Worm (Caenorhabditis elegans) whole organism, L3 larva: Measurements from ENCODE around the gene mam-7.

Experiments used
- R02D3.7 ChIP-seq: fragments of 150-350 bp; optimal IDR thresholded peaks from 2 replicates; lab custom pipeline; 2014; ENCODE audit warnings: missing biosample characterization, missing genetic modification characterization
- ZK546.5 ChIP-seq: sonication (generic microtip); optimal IDR thresholded peaks from 2 replicates; lab custom pipeline; 2017; ENCODE audit warnings: missing biosample characterization, missing genetic modification characterization
- ama-1 ChIP-seq: fragments of 150-350 bp; optimal IDR thresholded peaks from 2 replicates; lab custom pipeline; 2018
- ceh-16 ChIP-seq: sonication (generic microtip); optimal IDR thresholded peaks from 2 replicates; lab custom pipeline; 2017; ENCODE audit warnings: missing biosample characterization, missing genetic modification characterization
- ceh-82 ChIP-seq: fragments of 150-350 bp; optimal IDR thresholded peaks from 2 replicates; lab custom pipeline; 2014; ENCODE audit warnings: missing biosample characterization, missing genetic modification characterization
- ceh-9 ChIP-seq: sonication (generic microtip); optimal IDR thresholded peaks from 2 replicates; lab custom pipeline; 2018; ENCODE audit warnings: missing biosample characterization, missing genetic modification characterization
- egl-27 ChIP-seq: sonication (generic microtip); optimal IDR thresholded peaks from 4 replicates; lab custom pipeline; 2017; ENCODE audit warnings: missing biosample characterization, missing genetic modification reagents, missing genetic modification characterization
- elt-1 ChIP-seq: fragments of 150-350 bp; optimal IDR thresholded peaks from 2 replicates; lab custom pipeline; 2014; ENCODE audit warnings: missing biosample characterization, missing genetic modification characterization
- elt-2 ChIP-seq: sonication (generic microtip); optimal IDR thresholded peaks from 2 replicates; lab custom pipeline; 2016; ENCODE audit warnings: missing genetic modification reagents, mild to moderate bottlenecking, missing genetic modification characterization, missing compliant biosample characterization
- eor-1 ChIP-seq, 2 experiments: fragments of 150-350 bp; optimal IDR thresholded peaks; 2 replicates each; lab custom pipeline; 2014 to 2018; ENCODE audit warnings: missing biosample characterization in 2 of 2, missing genetic modification characterization in 2 of 2
- fkh-10 ChIP-seq: sonication (generic microtip); optimal IDR thresholded peaks from 2 replicates; lab custom pipeline; 2017; ENCODE audit warnings: missing biosample characterization, missing genetic modification reagents, missing genetic modification characterization
- fkh-2 ChIP-seq: fragments of 150-350 bp; optimal IDR thresholded peaks from 2 replicates; lab custom pipeline; 2014; ENCODE audit warnings: missing biosample characterization, missing genetic modification reagents, missing genetic modification characterization
- fos-1 ChIP-seq: fragments of 150-350 bp; optimal IDR thresholded peaks from 2 replicates; lab custom pipeline; 2014; ENCODE audit warnings: missing biosample characterization, missing genetic modification characterization
- hmg-11 ChIP-seq: sonication (generic microtip); optimal IDR thresholded peaks from 2 replicates; lab custom pipeline; 2016; ENCODE audit warnings: missing genetic modification characterization, missing compliant biosample characterization
- jun-1 ChIP-seq: fragments of 150-350 bp; optimal IDR thresholded peaks from 2 replicates; lab custom pipeline; 2014; ENCODE audit warnings: missing biosample characterization, missing genetic modification reagents, missing genetic modification characterization
- mml-1 ChIP-seq: fragments of 150-350 bp; sonication (generic microtip); optimal IDR thresholded peaks from 3 replicates; lab custom pipeline; 2014; ENCODE audit warnings: missing biosample characterization, missing genetic modification characterization
- nfya-1 ChIP-seq: sonication (generic microtip); optimal IDR thresholded peaks from 2 replicates; lab custom pipeline; 2017; ENCODE audit warnings: missing genetic modification characterization, mild to moderate bottlenecking, missing compliant biosample characterization, antibody characterized with exemption, moderate library complexity; ENCODE audit not compliant: insufficient read depth
- nhr-12 ChIP-seq: fragments of 150-350 bp; optimal IDR thresholded peaks from 2 replicates; lab custom pipeline; 2014; ENCODE audit warnings: missing biosample characterization, missing genetic modification characterization
- nhr-237 ChIP-seq: fragments of 150-350 bp; optimal IDR thresholded peaks from 2 replicates; lab custom pipeline; 2014; ENCODE audit warnings: missing biosample characterization, missing genetic modification characterization
- nhr-25 ChIP-seq: sonication (generic microtip); optimal IDR thresholded peaks from 2 replicates; lab custom pipeline; 2017; ENCODE audit warnings: missing biosample characterization, missing genetic modification characterization
- nhr-28 ChIP-seq: fragments of 150-350 bp; optimal IDR thresholded peaks from 2 replicates; lab custom pipeline; 2014; ENCODE audit warnings: missing biosample characterization, missing genetic modification characterization
- nhr-67 ChIP-seq: fragments of 150-350 bp; optimal IDR thresholded peaks from 2 replicates; lab custom pipeline; 2014; ENCODE audit warnings: missing biosample characterization, missing genetic modification characterization
- nhr-76 ChIP-seq: fragments of 150-350 bp; sonication (generic microtip); optimal IDR thresholded peaks from 5 replicates; lab custom pipeline; 2014; ENCODE audit warnings: missing biosample characterization, missing genetic modification characterization
- nhr-77 ChIP-seq: fragments of 150-350 bp; optimal IDR thresholded peaks from 2 replicates; lab custom pipeline; 2014; ENCODE audit warnings: missing biosample characterization, missing genetic modification characterization
- pha-4 ChIP-seq: fragments of 150-350 bp; optimal IDR thresholded peaks from 2 replicates; lab custom pipeline; 2014; ENCODE audit warnings: missing biosample characterization, missing genetic modification reagents, missing genetic modification characterization
- pqm-1 ChIP-seq: fragments of 150-350 bp; optimal IDR thresholded peaks from 2 replicates; lab custom pipeline; 2017; ENCODE audit warnings: missing biosample characterization, missing genetic modification characterization, inconsistent platforms
- sea-2 ChIP-seq: fragments of 150-350 bp; sonication (generic microtip); optimal IDR thresholded peaks from 4 replicates; lab custom pipeline; 2014; ENCODE audit warnings: missing biosample characterization, missing genetic modification reagents, missing genetic modification characterization
- tbx-2 ChIP-seq: sonication (generic microtip); optimal IDR thresholded peaks from 2 replicates; lab custom pipeline; 2016; ENCODE audit warnings: mild to moderate bottlenecking, missing genetic modification characterization, missing compliant biosample characterization
- zag-1 ChIP-seq: fragments of 150-350 bp; optimal IDR thresholded peaks from 2 replicates; lab custom pipeline; 2014; ENCODE audit warnings: missing biosample characterization, missing genetic modification characterization
- ztf-11 ChIP-seq: fragments of 150-350 bp; optimal IDR thresholded peaks from 2 replicates; lab custom pipeline; 2014; ENCODE audit warnings: missing biosample characterization, missing genetic modification characterization

The mam-7 gene

DNA sequence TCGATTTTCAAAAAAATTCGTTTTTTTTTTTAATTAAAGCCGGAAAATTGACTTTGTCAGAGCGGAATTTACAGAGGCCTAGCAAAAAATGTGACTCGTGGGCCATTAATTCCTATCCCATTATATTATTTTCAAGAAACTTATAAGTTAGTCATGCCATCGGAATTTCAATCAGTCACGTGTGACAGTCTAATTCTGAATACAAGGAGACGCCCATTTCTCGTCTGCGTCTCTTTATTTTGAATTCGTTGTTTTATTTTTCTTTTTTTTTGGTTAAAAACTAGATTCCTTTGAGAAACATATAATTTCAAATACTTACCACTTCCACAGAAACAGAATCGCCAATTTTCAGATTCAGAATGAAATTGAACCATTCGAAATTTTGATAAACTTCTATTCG is 15.8 kb downstream of the mam-7 start:
- TF ChIP-seq nhr-67 (no peak), elt-1 (tag; lab: Kevin White, UChicago) (no peak), egl-27 (tag; lab: Kevin White, UChicago) (no peak), sea-2 (no peak), nhr-25 (no peak), ceh-9 (tag; lab: Kevin White, UChicago) (no peak), nhr-28 (tag; lab: Kevin White, UChicago) (no peak), fkh-10 (GFP tag; lab: Kevin White, UChicago) (no peak), fkh-2 (tag; lab: Kevin White, UChicago) (no peak), zag-1 (tag; lab: Kevin White, UChicago) (no peak), ztf-11 (tag; lab: Kevin White, UChicago) (no peak), pha-4 (tag; lab: Kevin White, UChicago) (no peak), ceh-16 (no peak)

DNA sequence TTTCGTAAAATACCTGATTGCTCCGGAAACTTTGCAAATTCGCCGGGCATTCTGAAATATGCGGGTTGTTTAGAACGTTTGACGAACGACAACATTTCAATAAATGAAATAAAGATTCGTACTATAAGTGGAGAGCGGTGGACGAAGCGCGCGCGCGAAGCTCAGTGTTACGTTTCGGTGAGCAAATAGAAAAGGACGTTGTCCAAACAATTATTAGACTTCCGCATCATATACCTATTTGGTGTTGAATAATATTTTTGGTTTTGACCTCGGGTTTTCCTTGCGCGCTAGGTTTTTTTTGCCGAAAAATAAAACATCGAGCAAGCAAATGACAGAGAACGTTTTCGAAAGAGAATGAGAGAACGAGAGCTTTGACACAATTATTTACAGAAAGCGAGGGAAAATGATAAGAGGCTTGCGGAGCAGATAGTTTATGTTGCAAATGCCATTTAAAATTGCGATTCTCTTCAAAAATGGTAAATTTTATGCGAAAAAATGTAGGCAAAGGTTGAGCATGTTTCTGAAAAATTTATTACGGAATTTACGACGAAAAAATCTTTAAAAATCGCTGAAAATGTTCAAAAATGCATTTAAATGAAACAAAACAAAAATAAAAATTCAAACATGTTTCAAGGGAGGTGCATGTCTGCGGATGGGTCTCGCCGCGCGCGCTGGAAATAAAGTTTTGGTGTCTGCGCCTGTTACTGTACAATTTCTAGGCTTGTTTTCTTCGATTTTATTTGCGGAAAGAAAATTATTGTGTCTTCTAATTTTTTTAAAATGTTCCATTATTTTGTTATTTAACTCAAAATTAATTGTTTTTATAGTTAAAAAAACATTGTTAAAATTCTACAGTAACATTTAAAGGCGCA is 17.9 kb downstream of the mam-7 start, which contains the start of the genes cyld-1 and F40F12.9:
Gene cyld-1 (minus strand): TSS at position 51 of the 872 bp plus-strand sequence.
Gene F40F12.9 (plus strand): TSS at position 721 of the 872 bp plus-strand sequence.
- TF ChIP-seq ZK546.5 (tag; lab: Kevin White, UChicago) (no peak), pha-4 (tag; lab: Kevin White, UChicago) (peak; percentile 87), mml-1 (tag; lab: Kevin White, UChicago) (no peak), hmg-11 (tag; lab: Kevin White, UChicago) (no peak), elt-2 (tag; lab: Kevin White, UChicago) (peak; percentile 45), ama-1 (no peak)

DNA sequence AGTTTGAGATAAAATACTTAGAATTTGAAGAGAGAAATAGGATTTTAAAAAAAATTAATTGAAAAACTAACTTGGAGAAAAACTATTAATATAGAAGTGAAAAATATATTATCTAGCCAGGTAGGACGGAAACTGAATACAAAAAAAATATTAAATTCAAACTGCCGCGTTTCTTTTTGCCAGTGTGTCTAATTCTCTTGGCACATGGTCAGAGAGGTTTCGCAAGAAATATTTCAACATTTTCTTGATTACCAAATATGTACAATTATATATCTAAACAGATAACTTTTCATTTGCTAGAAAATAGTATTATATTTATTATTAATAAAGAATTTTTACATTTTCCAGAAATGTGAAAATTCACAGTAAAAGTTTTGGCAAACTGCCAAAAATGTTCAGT is 19.5 kb downstream of the mam-7 start:
- TF ChIP-seq jun-1 (tag; lab: Kevin White, UChicago), result no peak
- TF ChIP-seq tbx-2 (tag; lab: Kevin White, UChicago), result no peak
- no peak for TF ChIP-seq nhr-25
- no peak for TF ChIP-seq egl-27 (tag; lab: Kevin White, UChicago)
- TF ChIP-seq elt-1 (tag; lab: Kevin White, UChicago), result no peak
- TF ChIP-seq fkh-10 (GFP tag; lab: Kevin White, UChicago), result no peak
- TF ChIP-seq eor-1 (tag; optimal IDR thresholded peaks at IDR 0.05; lab: Kevin White, UChicago), result no peak
- TF ChIP-seq R02D3.7, result no peak
- no peak for TF ChIP-seq nfya-1 (tag; lab: Kevin White, UChicago)
- TF ChIP-seq nhr-77 (tag; lab: Kevin White, UChicago), result no peak
- TF ChIP-seq ztf-11 (tag; lab: Kevin White, UChicago), result no peak
- no peak for TF ChIP-seq nhr-76 (tag; lab: Kevin White, UChicago)
- TF ChIP-seq fkh-2 (tag; lab: Kevin White, UChicago), result no peak
- TF ChIP-seq fos-1 (tag; lab: Kevin White, UChicago), result no peak
- TF ChIP-seq zag-1 (tag; lab: Kevin White, UChicago), result no peak

DNA sequence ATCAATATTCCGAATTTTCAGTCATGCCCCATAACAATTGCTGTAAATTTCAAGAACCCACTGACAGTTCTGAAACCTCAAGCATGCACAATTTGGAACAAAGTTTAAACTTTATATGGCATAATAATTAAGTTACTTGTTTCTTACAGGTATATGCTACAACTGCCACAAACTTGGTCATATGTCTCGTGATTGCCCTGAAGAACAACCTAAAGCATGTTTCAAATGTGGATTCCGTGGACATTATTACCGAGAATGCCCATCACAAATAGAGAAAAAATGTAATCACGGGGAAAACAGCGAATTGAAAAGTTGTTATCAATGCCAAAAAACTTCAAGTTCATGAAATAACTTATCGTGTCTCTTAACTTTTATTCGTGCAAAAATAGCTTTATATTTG is 20.0 kb downstream of the mam-7 start:
- TF ChIP-seq fkh-2 (tag; lab: Kevin White, UChicago) (no peak), elt-2 (tag; lab: Kevin White, UChicago) (peak; percentile 17)

DNA sequence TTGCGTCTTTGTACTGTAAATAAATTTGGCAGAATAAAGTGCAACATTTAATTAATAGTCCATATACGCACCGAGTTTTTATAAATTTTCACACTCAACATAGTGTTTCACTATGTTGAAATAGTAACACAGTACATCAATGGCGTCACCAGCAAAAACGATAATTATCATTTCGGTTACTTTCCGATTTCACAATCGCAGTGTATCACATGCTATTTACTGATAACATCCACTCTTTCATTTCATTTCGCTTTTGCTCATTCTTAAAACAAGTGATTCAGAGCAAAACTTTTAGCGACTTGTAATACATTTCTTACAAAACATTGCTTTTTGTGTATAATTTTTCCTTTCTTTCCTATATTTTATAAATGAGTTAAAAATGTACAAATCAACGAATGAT is 20.8 kb downstream of the mam-7 start, which contains the start of gene cbp-3:
Gene cbp-3 (plus strand): TSS at position 272 of the 400 bp plus-strand sequence.
- TF ChIP-seq elt-2 (tag; lab: Kevin White, UChicago), result peak; percentile 83
- peak; percentile 93 for TF ChIP-seq pqm-1 (tag; lab: Kevin White, UChicago)
- peak; percentile 66 for TF ChIP-seq pha-4 (tag; lab: Kevin White, UChicago)
- no peak for TF ChIP-seq nhr-237 (tag; lab: Kevin White, UChicago)

DNA sequence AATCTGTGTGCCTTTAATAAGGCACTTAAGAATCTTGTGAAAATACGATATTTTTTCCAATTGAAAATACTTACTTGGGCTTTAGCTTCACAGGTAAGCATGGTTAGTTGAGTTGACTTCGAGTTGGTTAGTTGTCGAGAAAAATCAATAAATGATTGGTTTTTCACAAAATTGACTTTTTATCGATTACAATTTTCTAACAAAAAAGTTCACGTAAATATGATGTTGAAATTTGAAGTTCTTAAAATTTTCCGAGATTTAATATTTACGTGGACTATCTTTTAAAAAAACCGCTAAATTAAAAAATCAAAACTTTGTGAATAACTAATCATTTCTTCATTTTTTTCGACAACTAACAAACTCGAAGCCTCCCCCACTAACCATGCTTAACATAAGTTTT is 27.8 kb downstream of the mam-7 start, which contains the start of gene F40F12.3:
Gene F40F12.3 (minus strand): TSS at position 101 of the 400 bp plus-strand sequence.
- TF ChIP-seq nhr-12 (tag; lab: Kevin White, UChicago), result no peak
- TF ChIP-seq ceh-16, result no peak
- no peak for TF ChIP-seq ceh-82 (tag; lab: Kevin White, UChicago)
- TF ChIP-seq, all 47 proteins: peak for 0
